Worm (Caenorhabditis elegans) whole organism, young adult: Measurements from ENCODE around the gene F37A8.5.

Experiments
- K12H6.12 ChIP-seq: fragments of 200-800 bp; sonication (Bioruptor generic); optimal IDR thresholded peaks from 2 replicates; lab custom pipeline; 2018; ENCODE audit warnings: mild to moderate bottlenecking, missing genetic modification characterization, missing compliant biosample characterization
- Y53G8AR.9 ChIP-seq: fragments of 200-800 bp; sonication (Bioruptor generic); conservative IDR thresholded peaks from 2 replicates; pipeline ENCODE4 v1.3.6; 2022; ENCODE audit warnings: missing genetic modification reagents, missing genetic modification characterization, missing compliant biosample characterization
- Y95B8A.8 ChIP-seq: fragments of 200-800 bp; sonication (Bioruptor generic); IDR thresholded peaks from 2 replicates; pipeline ENCODE4 v1.3.6; 2022; ENCODE audit warnings: missing genetic modification reagents, missing genetic modification characterization, missing compliant biosample characterization
- atf-7 ChIP-seq: sonication (generic microtip); optimal IDR thresholded peaks from 2 replicates; lab custom pipeline; 2017; ENCODE audit warnings: mild to moderate bottlenecking, missing genetic modification characterization, missing compliant biosample characterization
- dox-1 ChIP-seq: fragments of 200-800 bp; sonication (Bioruptor generic); IDR thresholded peaks from 2 replicates; pipeline ENCODE4 v1.3.6; 2022; ENCODE audit warnings: missing genetic modification reagents, missing genetic modification characterization, missing compliant biosample characterization
- let-607 ChIP-seq, 2 experiments: fragments of 200-800 bp in 1 of 2; sonication (Bioruptor generic) in 1 of 2; sonication (generic microtip) in 1 of 2; optimal IDR thresholded peaks; 2 replicates each; lab custom pipeline; 2016 to 2018; ENCODE audit warnings: mild to moderate bottlenecking in 2 of 2, missing compliant biosample characterization in 2 of 2, missing genetic modification characterization in 2 of 2, moderate library complexity in 2 of 2, missing genotype in 1 of 2
- sdz-38 ChIP-seq: sonication (generic microtip); optimal IDR thresholded peaks from 2 replicates; lab custom pipeline; 2016; ENCODE audit warnings: missing genotype, missing genetic modification characterization, missing compliant biosample characterization
- snpc-4 ChIP-seq, 5 experiments: fragments of 150-350 bp in 1 of 5; sonication (generic microtip) in 4 of 5; optimal IDR thresholded peaks; 2 replicates each; lab custom pipeline; 2014 to 2018; ENCODE audit warnings: missing genetic modification characterization in 5 of 5, missing biosample characterization in 3 of 5, antibody characterized with exemption in 2 of 5, mild to moderate bottlenecking in 2 of 5, missing compliant biosample characterization in 2 of 5, missing genotype in 2 of 5, moderate library complexity in 2 of 5, missing genetic modification reagents in 1 of 5
- unc-130 ChIP-seq: sonication (generic microtip); optimal IDR thresholded peaks from 2 replicates; lab custom pipeline; 2016; ENCODE audit warnings: missing genetic modification reagents, missing genetic modification characterization, missing compliant biosample characterization
- unc-62 ChIP-seq: fragments of 150-350 bp; optimal IDR thresholded peaks from 2 replicates; lab custom pipeline; 2014; ENCODE audit warnings: missing biosample characterization, missing genetic modification reagents, missing genetic modification characterization
- zim-3 ChIP-seq: sonication (generic microtip); optimal IDR thresholded peaks from 2 replicates; lab custom pipeline; 2017; ENCODE audit warnings: mild to moderate bottlenecking, missing genetic modification characterization, moderate library complexity, missing compliant biosample characterization

- TF ChIP-seq K12H6.12 (tag; lab: Kevin White, UChicago), result no peak
- no peak for TF ChIP-seq sdz-38 (tag; lab: Kevin White, UChicago)
- no peak for TF ChIP-seq Y95B8A.8
- TF ChIP-seq atf-7 (tag; lab: Kevin White, UChicago), result no peak
- no peak for TF ChIP-seq unc-62 (GFP tag; lab: Kevin White, UChicago)
- no peak for TF ChIP-seq snpc-4 (GFP tag; optimal IDR thresholded peaks at IDR 0.05; lab: Kevin White, UChicago)
- no peak for TF ChIP-seq snpc-4 (tag; optimal IDR thresholded peaks at IDR 0.05; lab: Kevin White, UChicago)
- no peak for TF ChIP-seq dox-1 (GFP tag; lab: Robert Waterston, UW)
- TF ChIP-seq let-607 (tag; optimal IDR thresholded peaks at IDR 0.05; lab: Kevin White, UChicago), result no peak
- no peak for TF ChIP-seq unc-130 (GFP tag; lab: Kevin White, UChicago)
- TF ChIP-seq zim-3 (tag; lab: Kevin White, UChicago), result no peak
- TF ChIP-seq Y53G8AR.9, result no peak
Observed at ce11 chrIII:3978438-3978837, 22.0 kb downstream of the F37A8.5 start.
